Worm (Caenorhabditis elegans) whole organism, midembryonic: ENCODE data around the gene F41H10.1.

Experiments used
- T22C8.4 ChIP-seq: fragments of 200-800 bp; sonication (Bioruptor generic); IDR thresholded peaks from 2 replicates; pipeline ENCODE4 v1.3.6; 2022; ENCODE audit warnings: missing genetic modification characterization, missing compliant biosample characterization
- flt-1 ChIP-seq: fragments of 200-800 bp; sonication (Bioruptor generic); IDR thresholded peaks from 2 replicates; pipeline ENCODE4 v1.3.6; 2022; ENCODE audit warnings: missing genetic modification characterization, missing compliant biosample characterization
- ref-1 ChIP-seq: fragments of 200-800 bp; sonication (Bioruptor generic); conservative IDR thresholded peaks from 2 replicates; pipeline ENCODE4 v1.3.6; 2022; ENCODE audit warnings: missing genetic modification reagents, missing genetic modification characterization, missing compliant biosample characterization
- tab-1 ChIP-seq: fragments of 200-800 bp; sonication (Bioruptor generic); IDR thresholded peaks from 2 replicates; pipeline ENCODE4 v1.3.6; 2022; ENCODE audit warnings: missing genetic modification characterization, missing compliant biosample characterization

DNA sequence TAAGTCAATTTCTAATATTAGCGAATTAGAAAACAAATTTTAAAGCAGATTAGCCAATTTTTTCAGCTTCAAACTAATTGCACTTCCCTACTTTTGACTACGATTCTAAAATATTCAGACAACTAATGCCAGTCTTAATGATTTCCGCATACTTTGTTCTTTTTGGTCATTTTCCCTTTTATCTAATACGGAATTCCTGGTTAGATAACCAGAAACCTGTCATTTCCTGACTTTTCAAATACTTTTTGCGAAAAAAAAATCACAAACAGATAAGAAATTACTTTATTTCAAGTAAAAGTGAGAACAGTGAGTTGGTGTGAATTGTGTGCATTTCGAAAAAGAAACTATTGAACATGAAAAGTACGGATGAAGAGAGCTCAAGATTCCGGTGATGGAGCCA, 2.6 kb upstream of the F41H10.1 start:
- TF ChIP-seq flt-1 (GFP tag; lab: Robert Waterston, UW): no peak
- no peak for TF ChIP-seq T22C8.4 (GFP tag; lab: Robert Waterston, UW)
- TF ChIP-seq ref-1 (GFP tag; lab: Robert Waterston, UW): no peak
- no peak for TF ChIP-seq tab-1 (GFP tag; lab: Robert Waterston, UW)
